Worm (Caenorhabditis elegans): Measurements from ENCODE around the gene pygo-1.

Gene pygo-1

ce11 chrIV:5083832-5084231 lies 729 bp downstream of the pygo-1 start:
- no peak for TF ChIP-seq jun-1 (tag; optimal IDR thresholded peaks at IDR 0.05)
- no peak for TF ChIP-seq snpc-4 (tag; optimal IDR thresholded peaks at IDR 0.05)
- no peak for TF ChIP-seq ZK546.5 (tag; optimal IDR thresholded peaks at IDR 0.05)
- no peak for TF ChIP-seq ama-1 (optimal IDR thresholded peaks at IDR 0.05)
- no peak for TF ChIP-seq pqm-1 (tag; optimal IDR thresholded peaks at IDR 0.05)
- no peak for TF ChIP-seq nhr-76 (tag; optimal IDR thresholded peaks at IDR 0.05)
- TF ChIP-seq pha-4 (tag; optimal IDR thresholded peaks at IDR 0.05) = no peak
- TF ChIP-seq unc-39 (tag; optimal IDR thresholded peaks at IDR 0.05) = no peak
- TF ChIP-seq nfya-1 (tag; optimal IDR thresholded peaks at IDR 0.05; ENCODE audit: insufficient read depth) = no peak
- no peak for TF ChIP-seq ceh-28 (tag; optimal IDR thresholded peaks at IDR 0.05)
- no peak for TF ChIP-seq ceh-82 (tag; optimal IDR thresholded peaks at IDR 0.05)
- TF ChIP-seq zag-1 (tag; optimal IDR thresholded peaks at IDR 0.05) = no peak

ce11 chrIV:5085782-5086181 lies 2.7 kb downstream of the pygo-1 start:
- TF ChIP-seq mdl-1 (tag; optimal IDR thresholded peaks at IDR 0.05) = no peak
- no peak for TF ChIP-seq ama-1 (optimal IDR thresholded peaks at IDR 0.05)
- TF ChIP-seq snpc-4 (tag; optimal IDR thresholded peaks at IDR 0.05) = no peak
- TF ChIP-seq elt-1 (tag; optimal IDR thresholded peaks at IDR 0.05) = no peak
- TF ChIP-seq unc-39 (tag; optimal IDR thresholded peaks at IDR 0.05) = no peak
- no peak for TF ChIP-seq R02D3.7 (tag; optimal IDR thresholded peaks at IDR 0.05)
- no peak for TF ChIP-seq tbx-2 (tag; optimal IDR thresholded peaks at IDR 0.05)
- no peak for TF ChIP-seq zag-1 (tag; optimal IDR thresholded peaks at IDR 0.05)

ce11 chrIV:5086243-5086960 lies 3.3 kb downstream of the pygo-1 start:
- TF ChIP-seq elt-2 (tag; optimal IDR thresholded peaks at IDR 0.05) (peak; percentile 1), sea-2 (GFP tag; optimal IDR thresholded peaks at IDR 0.05) (no peak)

ce11 chrIV:5086961-5087326 lies 3.8 kb downstream of the pygo-1 start:
- TF ChIP-seq nhr-67 (tag; optimal IDR thresholded peaks at IDR 0.05) = no peak
- TF ChIP-seq lin-39 (tag; optimal IDR thresholded peaks at IDR 0.05) = no peak
- no peak for TF ChIP-seq aly-2 (tag; optimal IDR thresholded peaks at IDR 0.05)
- no peak for TF ChIP-seq nhr-12 (tag; optimal IDR thresholded peaks at IDR 0.05)
- TF ChIP-seq elt-2 (tag; optimal IDR thresholded peaks at IDR 0.05) = peak; percentile 25
- no peak for TF ChIP-seq tbx-2 (tag; optimal IDR thresholded peaks at IDR 0.05)

- TF ChIP-seq pha-4 (tag; optimal IDR thresholded peaks at IDR 0.05) (peak; percentile 75), nhr-28 (tag; optimal IDR thresholded peaks at IDR 0.05) (no peak), elt-2 (tag; optimal IDR thresholded peaks at IDR 0.05) (peak; percentile 75), mdl-1 (tag; optimal IDR thresholded peaks at IDR 0.05) (peak; percentile 8)
These were observed 5.8 kb downstream of the pygo-1 start, which contains the start of gene ivd-1 for ce11 chrIV:5088814-5089322. TSS of gene ivd-1 (minus strand) at chrIV:5088864.

- TF ChIP-seq nhr-23 (tag; optimal IDR thresholded peaks at IDR 0.05) (peak; percentile 28), elt-3 (tag; optimal IDR thresholded peaks at IDR 0.05) (peak in 1 of 3 experiments; percentile 92), nhr-25 (tag; optimal IDR thresholded peaks at IDR 0.05) (peak; percentile 35), nfya-1 (tag; optimal IDR thresholded peaks at IDR 0.05; ENCODE audit: insufficient read depth) (peak; percentile 12), elt-2 (tag; optimal IDR thresholded peaks at IDR 0.05) (peak; percentile 79)
These were observed 6.9 kb downstream of the pygo-1 start for ce11 chrIV:5089795-5090528.

- TF ChIP-seq skn-1 (tag; optimal IDR thresholded peaks at IDR 0.05) (peak; percentile 33), nhr-67 (tag; optimal IDR thresholded peaks at IDR 0.05) (no peak), hmg-11 (tag; optimal IDR thresholded peaks at IDR 0.05) (peak; percentile 34), ZK546.5 (tag; optimal IDR thresholded peaks at IDR 0.05) (no peak), pha-4 (tag; optimal IDR thresholded peaks at IDR 0.05) (peak; percentile 52), ama-1 (optimal IDR thresholded peaks at IDR 0.05) (no peak), nfya-1 (tag; optimal IDR thresholded peaks at IDR 0.05; ENCODE audit: insufficient read depth) (peak; percentile 82), nhr-12 (tag; optimal IDR thresholded peaks at IDR 0.05) (no peak), ztf-11 (tag; optimal IDR thresholded peaks at IDR 0.05) (no peak), nhr-43 (tag; optimal IDR thresholded peaks at IDR 0.05; ENCODE audit: poor library complexity, severe bottlenecking) (peak; percentile 5), pqm-1 (tag; optimal IDR thresholded peaks at IDR 0.05) (peak; percentile 3), lin-15B (tag; optimal IDR thresholded peaks at IDR 0.05) (peak; percentile 37), elt-2 (tag; optimal IDR thresholded peaks at IDR 0.05) (peak; percentile 11), unc-62 (GFP tag; optimal IDR thresholded peaks at IDR 0.05) (no peak), ceh-82 (tag; optimal IDR thresholded peaks at IDR 0.05) (no peak), egl-5 (tag; optimal IDR thresholded peaks at IDR 0.05) (no peak), nhr-77 (tag; optimal IDR thresholded peaks at IDR 0.05) (no peak), ceh-28 (tag; optimal IDR thresholded peaks at IDR 0.05) (peak; percentile 24), R02D3.7 (tag; optimal IDR thresholded peaks at IDR 0.05) (no peak), elt-3 (tag; optimal IDR thresholded peaks at IDR 0.05) (no peak), nhr-23 (tag; optimal IDR thresholded peaks at IDR 0.05) (no peak), snpc-4 (tag; optimal IDR thresholded peaks at IDR 0.05) (peak; percentile 10)
These were observed 8.1 kb downstream of the pygo-1 start, which contains the start of the genes snpn-1 and C02B10.4 for ce11 chrIV:5090993-5091793. TSS of gene snpn-1 (minus strand) at chrIV:5091043. TSS of gene C02B10.4 (plus strand) at chrIV:5091586.
